Worm (Caenorhabditis elegans) whole organism, L1 larva: ENCODE results near the gene ZC506.1.

Experiments
- C16A3.4 ChIP-seq: fragments of 150-350 bp; optimal IDR thresholded peaks from 2 replicates; lab custom pipeline; 2014; ENCODE audit warnings: missing biosample characterization, missing genetic modification characterization
- Y116A8C.19 ChIP-seq: sonication (generic microtip); optimal IDR thresholded peaks from 2 replicates; lab custom pipeline; 2016; ENCODE audit warnings: missing compliant biosample characterization, missing genetic modification characterization, borderline replicate concordance
- aha-1 ChIP-seq: fragments of 150-350 bp; optimal IDR thresholded peaks from 2 replicates; lab custom pipeline; 2014; ENCODE audit warnings: missing biosample characterization, missing genetic modification characterization
- alr-1 ChIP-seq: fragments of 200-800 bp; sonication (Bioruptor generic); optimal IDR thresholded peaks from 2 replicates; lab custom pipeline; 2018; ENCODE audit warnings: borderline replicate concordance, mild to moderate bottlenecking, missing genetic modification characterization, missing compliant biosample characterization
- aly-2 ChIP-seq: fragments of 150-350 bp; optimal IDR thresholded peaks from 2 replicates; lab custom pipeline; 2014; ENCODE audit warnings: missing biosample characterization, missing genetic modification characterization
- ceh-63 ChIP-seq: fragments of 200-800 bp; sonication (Bioruptor generic); optimal IDR thresholded peaks from 2 replicates; lab custom pipeline; 2018; ENCODE audit warnings: mild to moderate bottlenecking, missing genetic modification characterization, missing compliant biosample characterization
- ces-1 ChIP-seq: fragments of 150-350 bp; optimal IDR thresholded peaks from 2 replicates; lab custom pipeline; 2014; ENCODE audit warnings: missing biosample characterization, missing genetic modification reagents, missing genetic modification characterization
- dsc-1 ChIP-seq: sonication (generic microtip); optimal IDR thresholded peaks from 2 replicates; lab custom pipeline; 2016; ENCODE audit warnings: mild to moderate bottlenecking, missing genetic modification characterization, missing compliant biosample characterization
- efl-1 ChIP-seq, 4 experiments: fragments of 150-350 bp; optimal IDR thresholded peaks in 3 of 4; peaks in 1 of 4; 1 replicate in 1 of 4; 2 replicates in 3 of 4; lab custom pipeline; 2014; ENCODE audit warnings: missing biosample characterization in 2 of 4, missing genetic modification characterization in 2 of 4, missing genetic modification reagents in 2 of 4
- efl-3 ChIP-seq: fragments of 200-800 bp; sonication (Bioruptor generic); optimal IDR thresholded peaks from 2 replicates; lab custom pipeline; 2018; ENCODE audit warnings: mild to moderate bottlenecking, missing genetic modification characterization, missing compliant biosample characterization
- egl-27 ChIP-seq, 2 experiments: fragments of 150-350 bp in 1 of 2; sonication (generic microtip); optimal IDR thresholded peaks; 3 replicates each; lab custom pipeline; 2017 to 2018; ENCODE audit warnings: missing biosample characterization in 2 of 2, missing genetic modification characterization in 2 of 2, missing genetic modification reagents in 2 of 2
- elt-2 ChIP-seq: sonication (generic microtip); optimal IDR thresholded peaks from 2 replicates; lab custom pipeline; 2016; ENCODE audit warnings: missing genetic modification characterization, mild to moderate bottlenecking, inconsistent platforms, missing compliant biosample characterization, missing genetic modification reagents
- ets-5 ChIP-seq: fragments of 200-800 bp; sonication (Bioruptor generic); IDR thresholded peaks from 2 replicates; pipeline ENCODE4 v1.3.6; 2022; ENCODE audit warnings: missing genetic modification characterization, missing compliant biosample characterization
- fkh-10 ChIP-seq: sonication (generic microtip); optimal IDR thresholded peaks from 2 replicates; lab custom pipeline; 2017; ENCODE audit warnings: missing biosample characterization, missing genetic modification reagents, missing genetic modification characterization
- grh-1 ChIP-seq: fragments of 200-800 bp; sonication (Bioruptor generic); IDR thresholded peaks from 2 replicates; pipeline ENCODE4 v1.3.6; 2022; ENCODE audit warnings: missing genetic modification reagents, missing genetic modification characterization, missing compliant biosample characterization
- hlh-4 ChIP-seq: sonication (generic microtip); optimal IDR thresholded peaks from 2 replicates; lab custom pipeline; 2016; ENCODE audit warnings: mild to moderate bottlenecking, missing genetic modification characterization, missing compliant biosample characterization
- hpl-2 ChIP-seq: fragments of 150-350 bp; optimal IDR thresholded peaks from 2 replicates; lab custom pipeline; 2014; ENCODE audit warnings: missing biosample characterization, missing genetic modification reagents, missing genetic modification characterization
- lin-14 ChIP-seq: fragments of 200-800 bp; sonication (Bioruptor generic); optimal IDR thresholded peaks from 2 replicates; lab custom pipeline; 2018; ENCODE audit warnings: mild to moderate bottlenecking, missing genetic modification characterization, moderate library complexity, missing compliant biosample characterization
- lin-15B ChIP-seq: fragments of 150-350 bp; sonication (generic microtip); optimal IDR thresholded peaks from 3 replicates; lab custom pipeline; 2014; ENCODE audit warnings: missing biosample characterization, missing genetic modification characterization
- lin-35 ChIP-seq, 2 experiments: fragments of 150-350 bp; optimal IDR thresholded peaks; 2 replicates each; lab custom pipeline; 2014; ENCODE audit warnings: missing biosample characterization in 2 of 2, missing genetic modification characterization in 2 of 2, missing genetic modification reagents in 2 of 2
- lir-3 ChIP-seq: sonication (generic microtip); optimal IDR thresholded peaks from 2 replicates; lab custom pipeline; 2016; ENCODE audit warnings: mild to moderate bottlenecking, missing genetic modification characterization, moderate library complexity, missing compliant biosample characterization; ENCODE audit not compliant: poor library complexity
- lsy-2 ChIP-seq, 2 experiments: fragments of 150-350 bp; optimal IDR thresholded peaks; 2 replicates each; lab custom pipeline; 2014; ENCODE audit warnings: missing biosample characterization in 2 of 2, missing genetic modification characterization in 2 of 2
- mab-9 ChIP-seq: fragments of 200-800 bp; sonication (Bioruptor generic); IDR thresholded peaks from 2 replicates; pipeline ENCODE4 v1.3.6; 2022; ENCODE audit warnings: missing genetic modification reagents, missing genetic modification characterization, missing compliant biosample characterization
- mef-2 ChIP-seq: fragments of 150-350 bp; optimal IDR thresholded peaks from 2 replicates; lab custom pipeline; 2014; ENCODE audit warnings: missing biosample characterization, missing genetic modification characterization
- mep-1 ChIP-seq: fragments of 150-350 bp; optimal IDR thresholded peaks from 2 replicates; lab custom pipeline; 2014; ENCODE audit warnings: missing biosample characterization, missing genetic modification characterization
- nhr-11 ChIP-seq: fragments of 150-350 bp; optimal IDR thresholded peaks from 2 replicates; lab custom pipeline; 2014; ENCODE audit warnings: missing biosample characterization, missing genetic modification characterization
- nhr-12 ChIP-seq: sonication (generic microtip); optimal IDR thresholded peaks from 2 replicates; lab custom pipeline; 2017; ENCODE audit warnings: missing biosample characterization, missing genetic modification characterization
- nhr-20 ChIP-seq: sonication (generic microtip); optimal IDR thresholded peaks from 2 replicates; lab custom pipeline; 2016; ENCODE audit warnings: mild to moderate bottlenecking, missing genetic modification characterization, missing compliant biosample characterization
- nhr-47 ChIP-seq: sonication (generic microtip); optimal IDR thresholded peaks from 2 replicates; lab custom pipeline; 2016; ENCODE audit warnings: mild to moderate bottlenecking, missing genetic modification characterization, moderate library complexity, missing compliant biosample characterization
- nhr-71 ChIP-seq: sonication (generic microtip); optimal IDR thresholded peaks from 2 replicates; lab custom pipeline; 2016; ENCODE audit warnings: mild to moderate bottlenecking, missing genetic modification characterization, moderate library complexity, missing compliant biosample characterization
- nhr-77 ChIP-seq: fragments of 150-350 bp; optimal IDR thresholded peaks from 2 replicates; lab custom pipeline; 2014; ENCODE audit warnings: missing biosample characterization, missing genetic modification characterization
- nhr-84 ChIP-seq: sonication (generic microtip); optimal IDR thresholded peaks from 2 replicates; lab custom pipeline; 2017; ENCODE audit warnings: missing biosample characterization, missing genetic modification characterization
- nhr-85 ChIP-seq: sonication (generic microtip); peaks from one replicate; lab custom pipeline; 2016; ENCODE audit warnings: missing genetic modification characterization, inconsistent platforms, missing compliant biosample characterization
- snpc-4 ChIP-seq: fragments of 150-350 bp; optimal IDR thresholded peaks from 2 replicates; lab custom pipeline; 2014; ENCODE audit warnings: missing biosample characterization, missing genetic modification characterization
- sptf-1 ChIP-seq: fragments of 150-350 bp; optimal IDR thresholded peaks from 2 replicates; lab custom pipeline; 2014; ENCODE audit warnings: missing biosample characterization, missing genetic modification characterization
- unc-130 ChIP-seq: fragments of 150-350 bp; optimal IDR thresholded peaks from 2 replicates; lab custom pipeline; 2017; ENCODE audit warnings: missing biosample characterization, missing genetic modification characterization, inconsistent platforms
- xbp-1 ChIP-seq: sonication (generic microtip); optimal IDR thresholded peaks from 2 replicates; lab custom pipeline; 2016; ENCODE audit warnings: missing genetic modification characterization, missing compliant biosample characterization
- zip-4 ChIP-seq: fragments of 200-800 bp; sonication (Bioruptor generic); optimal IDR thresholded peaks from 2 replicates; lab custom pipeline; 2018; ENCODE audit warnings: mild to moderate bottlenecking, missing genetic modification characterization, moderate library complexity, missing compliant biosample characterization
- ztf-11 ChIP-seq, 2 experiments: sonication (generic microtip); optimal IDR thresholded peaks; 2 replicates each; lab custom pipeline; 2016 to 2017; ENCODE audit warnings: missing genetic modification characterization in 2 of 2, missing biosample characterization in 1 of 2, missing compliant biosample characterization in 1 of 2

The ZC506.1 gene

ce11 chrX:9965275-9965674 lies 6.5 kb downstream of the ZC506.1 start, which contains the start of gene pssy-1 (continued):
- TF ChIP-seq efl-1 (optimal IDR thresholded peaks at IDR 0.05; lab: Kevin White, UChicago) (no peak), efl-1 (GFP tag; optimal IDR thresholded peaks at IDR 0.05 in 1 of 2; lab: Kevin White, UChicago) (peak in 1 of 2 experiments; percentile 38), unc-130 (tag; lab: Kevin White, UChicago) (peak; percentile 11), snpc-4 (no peak), nhr-71 (tag; lab: Kevin White, UChicago) (peak; percentile 25), nhr-85 (peak; percentile 33), lin-14 (no peak), mef-2 (no peak), nhr-77 (tag; lab: Kevin White, UChicago) (no peak), nhr-47 (tag; lab: Kevin White, UChicago) (no peak), lsy-2 (tag; optimal IDR thresholded peaks at IDR 0.05; lab: Kevin White, UChicago) (no peak), sptf-1 (tag; lab: Kevin White, UChicago) (no peak), hlh-4 (tag; lab: Kevin White, UChicago) (no peak)

- TF ChIP-seq nhr-12 (tag; lab: Kevin White, UChicago) (no peak), ztf-11 (tag; optimal IDR thresholded peaks at IDR 0.05; lab: Kevin White, UChicago) (no peak), dsc-1 (tag; lab: Kevin White, UChicago) (no peak), zip-4 (GFP tag; lab: Kevin White, UChicago) (no peak), nhr-20 (tag; lab: Kevin White, UChicago) (no peak), nhr-11 (no peak), aly-2 (tag; lab: Kevin White, UChicago) (no peak), mep-1 (tag; lab: Kevin White, UChicago) (no peak), elt-2 (tag; lab: Kevin White, UChicago) (no peak)
Measured at ce11 chrX:9976206-9976605, 17.4 kb downstream of the ZC506.1 start, which contains the start of gene mgl-1. Gene mgl-1 (minus strand): TSS chrX:9976306.

- no peak for TF ChIP-seq hpl-2 (GFP tag; lab: Kevin White, UChicago)
- no peak for TF ChIP-seq C16A3.4
- peak; percentile 64 for TF ChIP-seq fkh-10 (GFP tag; lab: Kevin White, UChicago)
- peak; percentile 8 for TF ChIP-seq lin-14
Measured at ce11 chrX:9981259-9981658, 22.5 kb downstream of the ZC506.1 start.

ce11 chrX:9984889-9985404 lies 26.2 kb downstream of the ZC506.1 start, which contains the start of gene F19C6.5:
Gene F19C6.5 (minus strand): TSS chrX:9984939.
- no peak for TF ChIP-seq ets-5 (GFP tag; lab: Robert Waterston, UW)
- TF ChIP-seq ztf-11 (tag; optimal IDR thresholded peaks at IDR 0.05; lab: Kevin White, UChicago), result no peak
- TF ChIP-seq elt-2 (tag; lab: Kevin White, UChicago), result peak; percentile 35
- TF ChIP-seq, all 84 proteins: peak for 1

ce11 chrX:9987166-9987565 lies 28.4 kb downstream of the ZC506.1 start:
- TF ChIP-seq sptf-1 (tag; lab: Kevin White, UChicago) (no peak), snpc-4 (no peak), nhr-84 (no peak), Y116A8C.19 (no peak), lin-35 (GFP tag; optimal IDR thresholded peaks at IDR 0.05; lab: Kevin White, UChicago) (no peak), xbp-1 (no peak), ces-1 (GFP tag; lab: Kevin White, UChicago) (no peak), egl-27 (tag; optimal IDR thresholded peaks at IDR 0.05; lab: Kevin White, UChicago) (no peak), ceh-63 (no peak), mab-9 (GFP tag; lab: Robert Waterston, UW) (no peak), aha-1 (no peak), lin-15B (no peak), efl-3 (GFP tag; lab: Kevin White, UChicago) (no peak), grh-1 (GFP tag; lab: Robert Waterston, UW) (no peak), alr-1 (tag; lab: Kevin White, UChicago) (no peak), unc-130 (tag; lab: Kevin White, UChicago) (no peak), lir-3 (tag; lab: Kevin White, UChicago) (no peak)
